Worm (Caenorhabditis elegans): ENCODE measurements around the gene F16G10.7.

ce11 chrII:2341515-2341914, 38.6 kb downstream of the F16G10.7 start, which contains the start of gene enri-1:
- no peak for TF ChIP-seq Y67H2A.10 (GFP tag; conservative IDR thresholded peaks at IDR 0.05)
- no peak for TF ChIP-seq unc-62 (GFP tag; optimal IDR thresholded peaks at IDR 0.05)
- TF ChIP-seq snpc-3.4 (tag; optimal IDR thresholded peaks at IDR 0.05), result no peak
- no peak for TF ChIP-seq ets-4 (GFP tag; optimal IDR thresholded peaks at IDR 0.05)
- no peak for TF ChIP-seq mxl-1 (tag; optimal IDR thresholded peaks at IDR 0.05)
- TF ChIP-seq nhr-120 (GFP tag; IDR thresholded peaks at IDR 0.05), result no peak
- no peak for TF ChIP-seq dpl-1 (GFP tag; optimal IDR thresholded peaks at IDR 0.05)
- TF ChIP-seq attf-6 (GFP tag; IDR thresholded peaks at IDR 0.05), result no peak
- no peak for TF ChIP-seq nfya-1 (tag; optimal IDR thresholded peaks at IDR 0.05; ENCODE audit: borderline replicate concordance, insufficient read depth)
- TF ChIP-seq madf-6 (GFP tag; IDR thresholded peaks at IDR 0.05), result no peak

All from whole organism, young adult.